Fruit fly (Drosophila melanogaster) whole organism, embryonic: ENCODE measurements around the gene CG13074.
A peak's percentile ranks its signal among the peaks of the same experiment; 100 is the strongest.

Experiments used
- BtbVII ChIP-seq: fragments of 200-800 bp; sonication (Bioruptor generic); optimal IDR thresholded peaks from 3 replicates; lab custom pipeline; 2017; ENCODE audit warnings: missing biosample characterization, mild to moderate bottlenecking, missing genetic modification characterization
- CG12155 ChIP-seq: fragments of 200-800 bp; sonication (Bioruptor generic); optimal IDR thresholded peaks from 3 replicates; lab custom pipeline; 2016; ENCODE audit warnings: missing biosample characterization, missing genetic modification characterization
- CG12659 ChIP-seq: fragments of 200-800 bp; sonication (Bioruptor generic); optimal IDR thresholded peaks from 3 replicates; lab custom pipeline; 2017; ENCODE audit warnings: mild to moderate bottlenecking, missing biosample characterization, missing genetic modification reagents, missing genetic modification characterization
- CG12769 ChIP-seq: fragments of 200-800 bp; sonication (Bioruptor generic); optimal IDR thresholded peaks from 2 replicates; lab custom pipeline; 2019; ENCODE audit warnings: missing biosample characterization, mild to moderate bottlenecking, missing genetic modification characterization, moderate library complexity
- CG13287 ChIP-seq: fragments of 200-800 bp; sonication (Bioruptor generic); IDR thresholded peaks from 2 replicates; pipeline ENCODE4 v1.3.6; 2022; ENCODE audit warnings: missing biosample characterization, missing genetic modification characterization; ENCODE audit not compliant: partially characterized antibody
- CG13424 ChIP-seq: fragments of 200-800 bp; sonication (Bioruptor generic); optimal IDR thresholded peaks from 2 replicates; lab custom pipeline; 2019; ENCODE audit warnings: missing biosample characterization, mild to moderate bottlenecking, missing genetic modification characterization, moderate library complexity
- CG13624 ChIP-seq: fragments of 200-800 bp; sonication (Bioruptor generic); optimal IDR thresholded peaks from 2 replicates; lab custom pipeline; 2016; ENCODE audit warnings: missing biosample characterization, missing genetic modification characterization
- CG14441 ChIP-seq: fragments of 200-800 bp; sonication (Bioruptor generic); IDR thresholded peaks from 2 replicates; pipeline ENCODE4 v1.3.6; 2022; ENCODE audit warnings: missing biosample characterization, missing genetic modification characterization
- CG14667 ChIP-seq: fragments of 200-800 bp; sonication (Bioruptor generic); IDR thresholded peaks from 2 replicates; pipeline ENCODE4 v1.3.6; 2022; ENCODE audit warnings: missing biosample characterization, missing genetic modification characterization
- CG17829 ChIP-seq: fragments of 200-800 bp; optimal IDR thresholded peaks from 2 replicates; lab custom pipeline; 2019; ENCODE audit warnings: missing biosample characterization, mild to moderate bottlenecking, missing genetic modification characterization, moderate library complexity
- CG18011 ChIP-seq: fragments of 200-800 bp; sonication (Bioruptor generic); optimal IDR thresholded peaks from 2 replicates; lab custom pipeline; 2017; ENCODE audit warnings: missing biosample characterization, missing genetic modification characterization, mild to moderate bottlenecking, moderate library complexity, missing genotype
- CG2116 ChIP-seq: fragments of 200-800 bp; sonication (Bioruptor generic); optimal IDR thresholded peaks from 3 replicates; lab custom pipeline; 2018; ENCODE audit warnings: missing biosample characterization, mild to moderate bottlenecking, missing genetic modification characterization
- CG2889 ChIP-seq: fragments of 200-800 bp; sonication (Bioruptor generic); IDR thresholded peaks from 3 replicates; pipeline ENCODE4 v1.3.6; 2022; ENCODE audit warnings: missing biosample characterization, missing genetic modification characterization
- CG34376 ChIP-seq: fragments of 200-800 bp; sonication (Bioruptor generic); optimal IDR thresholded peaks from 2 replicates; lab custom pipeline; 2018; ENCODE audit warnings: missing biosample characterization, mild to moderate bottlenecking, missing genetic modification characterization
- CG6689 ChIP-seq: fragments of 200-800 bp; sonication (Bioruptor generic); IDR thresholded peaks from 2 replicates; pipeline ENCODE4 v1.3.6; 2022; ENCODE audit warnings: missing biosample characterization, missing genetic modification characterization
- CG7839 ChIP-seq: fragments of 200-800 bp; sonication (Bioruptor generic); optimal IDR thresholded peaks from 3 replicates; lab custom pipeline; 2018; ENCODE audit warnings: missing biosample characterization, mild to moderate bottlenecking, missing genetic modification characterization, moderate library complexity
- CG9727 ChIP-seq: fragments of 200-800 bp; sonication (Bioruptor generic); optimal IDR thresholded peaks from 3 replicates; lab custom pipeline; 2017; ENCODE audit warnings: missing biosample characterization, mild to moderate bottlenecking, missing genetic modification characterization
- CG9817 ChIP-seq: fragments of 200-800 bp; sonication (Bioruptor generic); optimal IDR thresholded peaks from 2 replicates; lab custom pipeline; 2018; ENCODE audit warnings: missing biosample characterization, mild to moderate bottlenecking, missing genetic modification characterization, moderate library complexity
- Camta ChIP-seq: fragments of 200-800 bp; sonication (Bioruptor generic); optimal IDR thresholded peaks from 2 replicates; lab custom pipeline; 2016; ENCODE audit warnings: missing biosample characterization, missing genetic modification characterization
- Dbx ChIP-seq: fragments of 200-800 bp; sonication (Bioruptor generic); IDR thresholded peaks from 3 replicates; pipeline ENCODE4 v1.3.6; 2022; ENCODE audit warnings: missing biosample characterization, missing genetic modification characterization
- E2f1 ChIP-seq: fragments of 200-800 bp; sonication (Bioruptor generic); IDR thresholded peaks from 2 replicates; pipeline ENCODE4 v1.3.6; 2022; ENCODE audit warnings: missing biosample characterization, missing genetic modification characterization
- Hr78 ChIP-seq, 2 experiments: fragments of 200-800 bp in 1 of 2; fragments of >200 bp in 1 of 2; sonication (Bioruptor generic) in 1 of 2; optimal IDR thresholded peaks; 2 replicates each; lab custom pipeline; 2017 to 2019; ENCODE audit warnings: missing biosample characterization in 2 of 2, missing genetic modification characterization in 2 of 2, mild to moderate bottlenecking in 1 of 2, moderate library complexity in 1 of 2
- Mrtf ChIP-seq: fragments of 200-800 bp; sonication (Bioruptor generic); IDR thresholded peaks from 3 replicates; pipeline ENCODE4 v1.3.6; 2022; ENCODE audit warnings: missing biosample characterization, missing genetic modification characterization
- Nf-YC ChIP-seq: fragments of 200-800 bp; optimal IDR thresholded peaks from 3 replicates; lab custom pipeline; 2019; ENCODE audit warnings: missing biosample characterization, mild to moderate bottlenecking, missing genetic modification characterization, moderate library complexity
- Pdp1 ChIP-seq, 2 experiments: fragments of 200-800 bp; sonication (Bioruptor generic); optimal IDR thresholded peaks; 3 replicates each; lab custom pipeline; 2016; ENCODE audit warnings: missing biosample characterization in 2 of 2, missing genetic modification characterization in 2 of 2, mild to moderate bottlenecking in 1 of 2, moderate library complexity in 1 of 2
- Trl ChIP-seq, 3 experiments: fragments of >200 bp in 2 of 3; fragments of 200-800 bp in 1 of 3; sonication (Bioruptor generic) in 1 of 3; optimal IDR thresholded peaks; 2 replicates in 1 of 3; 3 replicates in 2 of 3; lab custom pipeline; 2016 to 2017; ENCODE audit warnings: missing biosample characterization in 1 of 3, missing genetic modification characterization in 1 of 3
- crc ChIP-seq: fragments of 200-800 bp; sonication (Bioruptor generic); optimal IDR thresholded peaks from 2 replicates; lab custom pipeline; 2016; ENCODE audit warnings: missing biosample characterization, missing genetic modification characterization
- croc ChIP-seq: fragments of 200-800 bp; sonication (Bioruptor generic); conservative IDR thresholded peaks from 3 replicates; pipeline ENCODE4 v1.3.6; 2022; ENCODE audit warnings: missing biosample characterization, missing genetic modification characterization
- exex ChIP-seq: fragments of 200-800 bp; sonication (Bioruptor generic); optimal IDR thresholded peaks from 4 replicates; lab custom pipeline; 2018; ENCODE audit warnings: missing biosample characterization, mild to moderate bottlenecking, missing genetic modification characterization, moderate library complexity
- gfzf ChIP-seq: fragments of 200-800 bp; sonication (Bioruptor generic); optimal IDR thresholded peaks from 2 replicates; lab custom pipeline; 2016; ENCODE audit warnings: missing biosample characterization, mild to moderate bottlenecking, missing genetic modification characterization, moderate library complexity
- gsb ChIP-seq: fragments of 200-800 bp; sonication (Bioruptor generic); IDR thresholded peaks from 2 replicates; pipeline ENCODE4 v1.3.6; 2022; ENCODE audit warnings: missing biosample characterization, missing genetic modification characterization
- gsb-n ChIP-seq: fragments of 200-800 bp; sonication (Bioruptor generic); optimal IDR thresholded peaks from 3 replicates; lab custom pipeline; 2018; ENCODE audit warnings: missing biosample characterization, mild to moderate bottlenecking, missing genetic modification characterization
- hkb ChIP-seq, 2 experiments: fragments of 200-800 bp in 1 of 2; fragments of >200 bp in 1 of 2; sonication (Bioruptor generic) in 1 of 2; IDR thresholded peaks in 1 of 2; optimal IDR thresholded peaks in 1 of 2; 2 replicates each; pipeline versions ENCODE4 v1.3.6 to Lab custom; 2017 to 2022; ENCODE audit warnings: missing biosample characterization in 1 of 2, missing genetic modification characterization in 1 of 2
- ind ChIP-seq: fragments of 200-800 bp; sonication (Bioruptor generic); optimal IDR thresholded peaks from 3 replicates; lab custom pipeline; 2016; ENCODE audit warnings: missing biosample characterization, missing genetic modification characterization
- inv ChIP-seq: fragments of 200-800 bp; sonication (Bioruptor generic); IDR thresholded peaks from 2 replicates; pipeline ENCODE4 v1.3.6; 2022; ENCODE audit warnings: missing biosample characterization, missing genetic modification characterization; ENCODE audit not compliant: partially characterized antibody
- mam ChIP-seq: fragments of 200-800 bp; sonication (Bioruptor generic); optimal IDR thresholded peaks from 3 replicates; lab custom pipeline; 2016; ENCODE audit warnings: missing biosample characterization, missing genetic modification characterization
- nmo ChIP-seq: fragments of 200-800 bp; sonication (Bioruptor generic); optimal IDR thresholded peaks from 2 replicates; lab custom pipeline; 2018; ENCODE audit warnings: missing biosample characterization, mild to moderate bottlenecking, missing genetic modification characterization, moderate library complexity
- onecut ChIP-seq: fragments of 200-800 bp; sonication (Bioruptor generic); IDR thresholded peaks from 2 replicates; pipeline ENCODE4 v1.3.6; 2022; ENCODE audit warnings: missing biosample characterization, missing genetic modification characterization
- pfk ChIP-seq: fragments of 200-800 bp; sonication (Bioruptor generic); optimal IDR thresholded peaks from 2 replicates; lab custom pipeline; 2018; ENCODE audit warnings: missing biosample characterization, mild to moderate bottlenecking, missing genetic modification characterization, moderate library complexity
- schlank ChIP-seq: fragments of 200-800 bp; sonication (Bioruptor generic); optimal IDR thresholded peaks from 2 replicates; lab custom pipeline; 2018; ENCODE audit warnings: missing biosample characterization, mild to moderate bottlenecking, missing genetic modification characterization
- sd ChIP-seq: fragments of 200-800 bp; sonication (Bioruptor generic); optimal IDR thresholded peaks from 3 replicates; lab custom pipeline; 2018; ENCODE audit warnings: missing biosample characterization, mild to moderate bottlenecking, missing genetic modification characterization, moderate library complexity
- shn ChIP-seq: fragments of 200-800 bp; sonication (Bioruptor generic); optimal IDR thresholded peaks from 3 replicates; lab custom pipeline; 2016; ENCODE audit warnings: missing biosample characterization, missing genetic modification characterization
- sob ChIP-seq: fragments of 200-800 bp; sonication (Bioruptor generic); IDR thresholded peaks from 2 replicates; pipeline ENCODE4 v1.3.6; 2022; ENCODE audit warnings: missing biosample characterization, missing genetic modification characterization
- sug ChIP-seq: fragments of 200-800 bp; optimal IDR thresholded peaks from 2 replicates; lab custom pipeline; 2019; ENCODE audit warnings: missing biosample characterization, mild to moderate bottlenecking, missing genetic modification characterization, moderate library complexity
- twi ChIP-seq: fragments of 200-800 bp; optimal IDR thresholded peaks from 2 replicates; lab custom pipeline; 2019; ENCODE audit warnings: missing biosample characterization, mild to moderate bottlenecking, missing genetic modification characterization, moderate library complexity
- unpg ChIP-seq: fragments of 200-800 bp; sonication (Bioruptor generic); optimal IDR thresholded peaks from 3 replicates; lab custom pipeline; 2018; ENCODE audit warnings: missing biosample characterization, mild to moderate bottlenecking, missing genetic modification characterization, moderate library complexity
- vvl ChIP-seq: fragments of 200-800 bp; sonication (Bioruptor generic); IDR thresholded peaks from 2 replicates; pipeline ENCODE4 v1.3.6; 2022; ENCODE audit warnings: missing biosample characterization, missing genetic modification characterization
- wek ChIP-seq: fragments of 200-800 bp; sonication (Bioruptor generic); optimal IDR thresholded peaks from 3 replicates; lab custom pipeline; 2018; ENCODE audit warnings: missing biosample characterization, mild to moderate bottlenecking, missing genetic modification characterization, moderate library complexity
- wor ChIP-seq: fragments of 200-800 bp; sonication (Bioruptor generic); IDR thresholded peaks from 2 replicates; pipeline ENCODE4 v1.3.6; 2022; ENCODE audit warnings: missing biosample characterization, missing genetic modification characterization

Gene CG13074

DNA sequence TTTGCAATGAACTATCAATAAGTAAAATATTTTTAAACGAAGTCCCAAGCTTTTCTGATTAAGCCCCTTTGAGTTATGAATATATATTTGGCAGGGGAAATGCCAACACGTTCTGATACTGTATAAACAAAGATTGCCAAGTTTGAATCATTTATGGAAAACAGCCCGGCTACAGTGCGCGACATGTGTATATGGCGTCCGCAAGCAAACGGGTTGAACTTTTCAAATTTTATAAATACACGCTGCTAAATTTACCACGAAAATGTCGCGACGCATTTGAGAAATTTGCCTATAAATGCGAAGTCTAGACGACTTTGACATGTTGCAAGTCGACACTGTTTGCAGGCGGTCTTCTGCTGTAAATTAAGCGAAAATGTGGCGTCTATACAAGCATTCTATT lies 49.2 kb downstream of the CG13074 start (continued):
- TF ChIP-seq CG17829 (tag; lab: Kevin White, UChicago), result peak; percentile 16
- peak; percentile 19 for TF ChIP-seq mam (GFP tag; lab: Kevin White, UChicago)
- peak; percentile 43 for TF ChIP-seq CG9817 (tag; lab: Kevin White, UChicago)
- TF ChIP-seq sug (tag; lab: Kevin White, UChicago), result peak; percentile 59
- peak; percentile 12 for TF ChIP-seq nmo (GFP tag; lab: Kevin White, UChicago)
- peak; percentile 48; the same call in 1 of the 2 replicates for TF ChIP-seq CG6689 (GFP tag; lab: Robert Waterston, UW)
- TF ChIP-seq unpg, result peak; percentile 54
- TF ChIP-seq Pdp1 (GFP tag; optimal IDR thresholded peaks at IDR 0.05; lab: Kevin White, UChicago), result no peak
- TF ChIP-seq CG34376, result peak; percentile 59
- peak; percentile 55 for TF ChIP-seq CG7839
- peak; percentile 27 for TF ChIP-seq schlank
- no peak for TF ChIP-seq Camta
- TF ChIP-seq Mrtf (GFP tag; lab: Robert Waterston, UW), result peak; percentile 65; the same call in 2 of the 3 replicates
- peak; percentile 74 for TF ChIP-seq vvl (GFP tag; lab: Robert Waterston, UW)
- TF ChIP-seq wor (GFP tag; lab: Robert Waterston, UW), result no peak
- TF ChIP-seq CG18011 (GFP tag; lab: Kevin White, UChicago), result peak; percentile 8
- peak; percentile 58 for TF ChIP-seq gsb (GFP tag; lab: Robert Waterston, UW)
- no peak for TF ChIP-seq Hr78 (GFP tag; optimal IDR thresholded peaks at IDR 0.05; lab: Kevin White, UChicago)
- peak; percentile 51 for TF ChIP-seq BtbVII (GFP tag; lab: Kevin White, UChicago)
- peak; percentile 51; the same call in 1 of the 2 replicates for TF ChIP-seq E2f1 (GFP tag; lab: Robert Waterston, UW)
- TF ChIP-seq CG14667, result no peak
- TF ChIP-seq gfzf (GFP tag; lab: Kevin White, UChicago), result no peak
- TF ChIP-seq CG14441, result peak; percentile 75
- TF ChIP-seq CG2116 (GFP tag; lab: Kevin White, UChicago), result no peak
- peak; percentile 70 for TF ChIP-seq CG13624 (GFP tag; lab: Kevin White, UChicago)
- TF ChIP-seq exex, result no peak
- peak; percentile 56 for TF ChIP-seq ind (GFP tag; lab: Kevin White, UChicago)
- TF ChIP-seq gsb-n (tag; lab: Kevin White, UChicago), result no peak
- peak; percentile 66 for TF ChIP-seq sob (GFP tag; lab: Robert Waterston, UW)
- TF ChIP-seq sd (tag; lab: Kevin White, UChicago), result peak; percentile 59
- TF ChIP-seq inv (GFP tag; lab: Robert Waterston, UW), result no peak
- peak; percentile 44 for TF ChIP-seq Nf-YC
- TF ChIP-seq CG12155, result peak; percentile 35
- TF ChIP-seq hkb (optimal IDR thresholded peaks at IDR 0.05; lab: Kevin White, UChicago), result no peak
- peak; percentile 56 for TF ChIP-seq hkb (GFP tag; IDR thresholded peaks at IDR 0.05; lab: Robert Waterston, UW)
- TF ChIP-seq CG2889, result peak; percentile 46; the same call in 1 of the 3 replicates
- TF ChIP-seq twi (tag; lab: Kevin White, UChicago), result no peak
- no peak for TF ChIP-seq pfk
- TF ChIP-seq crc (GFP tag; lab: Kevin White, UChicago), result peak; percentile 7
- TF ChIP-seq CG13287 (GFP tag; lab: Robert Waterston, UW), result no peak
- 0 out of 2 replicates have a peak, but pooled peaks have one; percentile 28 for TF ChIP-seq onecut
- TF ChIP-seq shn (GFP tag; lab: Kevin White, UChicago), result peak; percentile 37
- TF ChIP-seq CG12659 (GFP tag; lab: Kevin White, UChicago), result peak; percentile 43
- peak; percentile 60 for TF ChIP-seq CG13424
- TF ChIP-seq Dbx (GFP tag; lab: Robert Waterston, UW), result 0 out of 3 replicates have a peak, but pooled peaks have one; percentile 40
- TF ChIP-seq Trl (optimal IDR thresholded peaks at IDR 0.05; lab: Kevin White, UChicago), result no peak
- peak; percentile 22 for TF ChIP-seq Trl (GFP tag; optimal IDR thresholded peaks at IDR 0.05; lab: Kevin White, UChicago)
- TF ChIP-seq CG12769, result peak; percentile 72
- no peak for TF ChIP-seq croc (GFP tag; lab: Robert Waterston, UW)
- TF ChIP-seq wek, result no peak
- peak; percentile 24 for TF ChIP-seq CG9727 (GFP tag; lab: Kevin White, UChicago)
